Fruit fly (Drosophila melanogaster) whole organism, embryonic: ENCODE measurements around the gene Cenp-C.

Source experiments
- Aef1 ChIP-seq: fragments of 200-800 bp; sonication (Bioruptor generic); IDR thresholded peaks from 3 replicates; pipeline ENCODE4 v1.3.6; 2022; ENCODE audit warnings: missing biosample characterization, missing genetic modification characterization
- Atf6 ChIP-seq: fragments of 200-800 bp; sonication (Bioruptor generic); IDR thresholded peaks from 2 replicates; pipeline ENCODE4 v1.3.6; 2022; ENCODE audit warnings: missing biosample characterization, missing genetic modification characterization
- CG10267 ChIP-seq: fragments of 200-800 bp; sonication (Bioruptor generic); optimal IDR thresholded peaks from 2 replicates; lab custom pipeline; 2018; ENCODE audit warnings: missing biosample characterization, mild to moderate bottlenecking, missing genetic modification characterization, moderate library complexity
- CG11456 ChIP-seq: fragments of 200-800 bp; sonication (Bioruptor generic); IDR thresholded peaks from 3 replicates; pipeline ENCODE4 v1.3.6; 2022; ENCODE audit warnings: missing biosample characterization, missing genetic modification characterization
- CG11504 ChIP-seq: fragments of 200-800 bp; sonication (Bioruptor generic); optimal IDR thresholded peaks from 3 replicates; lab custom pipeline; 2019; ENCODE audit warnings: missing biosample characterization, mild to moderate bottlenecking, missing genetic modification characterization, moderate library complexity
- CG16815 ChIP-seq: fragments of 200-800 bp; sonication (Bioruptor generic); optimal IDR thresholded peaks from 3 replicates; lab custom pipeline; 2017; ENCODE audit warnings: missing biosample characterization, mild to moderate bottlenecking, missing genetic modification characterization
- CG17328 ChIP-seq: fragments of 200-800 bp; sonication (Bioruptor generic); IDR thresholded peaks from 2 replicates; pipeline ENCODE4 v1.3.6; 2022; ENCODE audit warnings: missing biosample characterization, missing genetic modification characterization
- CG18764 ChIP-seq: fragments of 200-800 bp; sonication (Bioruptor generic); optimal IDR thresholded peaks from 3 replicates; lab custom pipeline; 2016; ENCODE audit warnings: missing biosample characterization, missing genetic modification characterization
- CG2120 ChIP-seq: fragments of 200-800 bp; sonication (Bioruptor generic); optimal IDR thresholded peaks from 3 replicates; lab custom pipeline; 2016; ENCODE audit warnings: missing biosample characterization, missing genetic modification characterization
- CG34224 ChIP-seq: fragments of 200-800 bp; sonication (Bioruptor generic); IDR thresholded peaks from 3 replicates; pipeline ENCODE4 v1.3.6; 2022; ENCODE audit warnings: missing biosample characterization, missing genetic modification characterization; ENCODE audit not compliant: partially characterized antibody
- CG4730 ChIP-seq: fragments of 200-800 bp; sonication (Bioruptor generic); IDR thresholded peaks from 2 replicates; pipeline ENCODE4 v1.3.6; 2022; ENCODE audit warnings: missing biosample characterization, missing genetic modification characterization
- CG5180 ChIP-seq: fragments of 200-800 bp; sonication (Bioruptor generic); optimal IDR thresholded peaks from 3 replicates; lab custom pipeline; 2017; ENCODE audit warnings: missing biosample characterization, missing genetic modification characterization, mild to moderate bottlenecking, moderate library complexity, missing genetic modification reagents
- CG6254 ChIP-seq: fragments of 200-800 bp; sonication (Bioruptor generic); optimal IDR thresholded peaks from 3 replicates; lab custom pipeline; 2017; ENCODE audit warnings: mild to moderate bottlenecking, missing biosample characterization, missing genetic modification reagents, missing genetic modification characterization
- CG6272 ChIP-seq: fragments of 200-800 bp; sonication (Bioruptor generic); IDR thresholded peaks from 2 replicates; pipeline ENCODE4 v1.3.6; 2022; ENCODE audit warnings: missing biosample characterization, missing genetic modification characterization
- CG8388 ChIP-seq: fragments of 200-800 bp; sonication (Bioruptor generic); optimal IDR thresholded peaks from 2 replicates; lab custom pipeline; 2019; ENCODE audit warnings: missing biosample characterization, mild to moderate bottlenecking, missing genetic modification characterization, moderate library complexity
- CG8944 ChIP-seq: fragments of 200-800 bp; sonication (Bioruptor generic); optimal IDR thresholded peaks from 3 replicates; lab custom pipeline; 2016; ENCODE audit warnings: missing biosample characterization, missing genetic modification characterization
- CG9797 ChIP-seq: fragments of 200-800 bp; sonication (Bioruptor generic); optimal IDR thresholded peaks from 3 replicates; lab custom pipeline; 2018; ENCODE audit warnings: missing biosample characterization, mild to moderate bottlenecking, missing genetic modification characterization
- CG9817 ChIP-seq: fragments of 200-800 bp; sonication (Bioruptor generic); optimal IDR thresholded peaks from 2 replicates; lab custom pipeline; 2018; ENCODE audit warnings: missing biosample characterization, mild to moderate bottlenecking, missing genetic modification characterization, moderate library complexity
- Deaf1 ChIP-seq: fragments of 200-800 bp; optimal IDR thresholded peaks from 3 replicates; lab custom pipeline; 2019; ENCODE audit warnings: missing biosample characterization, mild to moderate bottlenecking, missing genetic modification characterization, moderate library complexity
- Ets65A ChIP-seq: fragments of 200-800 bp; sonication (Bioruptor generic); peaks from one replicate; lab custom pipeline; 2016; ENCODE audit warnings: missing biosample characterization, missing genetic modification characterization
- H2.0 ChIP-seq: fragments of 200-800 bp; sonication (Bioruptor generic); IDR thresholded peaks from 2 replicates; pipeline ENCODE4 v1.3.6; 2022; ENCODE audit warnings: missing biosample characterization, missing genetic modification characterization
- Hey ChIP-seq: fragments of 200-800 bp; sonication (Bioruptor generic); optimal IDR thresholded peaks from 3 replicates; lab custom pipeline; 2018; ENCODE audit warnings: missing biosample characterization, mild to moderate bottlenecking, missing genetic modification characterization
- Side ChIP-seq: fragments of 200-800 bp; sonication (Bioruptor generic); optimal IDR thresholded peaks from 2 replicates; lab custom pipeline; 2016; ENCODE audit warnings: missing biosample characterization, missing genetic modification characterization
- Sox102F ChIP-seq: fragments of 200-800 bp; sonication (Bioruptor generic); optimal IDR thresholded peaks from 2 replicates; lab custom pipeline; 2018; ENCODE audit warnings: missing biosample characterization, mild to moderate bottlenecking, missing genetic modification characterization, moderate library complexity
- TFAM ChIP-seq: fragments of 200-800 bp; sonication (Bioruptor generic); optimal IDR thresholded peaks from 2 replicates; lab custom pipeline; 2017; ENCODE audit warnings: missing biosample characterization, missing genetic modification characterization, inconsistent platforms
- Xrp1 ChIP-seq: fragments of 200-800 bp; sonication (Bioruptor generic); IDR thresholded peaks from 2 replicates; pipeline ENCODE4 v1.3.6; 2022; ENCODE audit warnings: missing biosample characterization, missing genetic modification characterization
- chinmo ChIP-seq: fragments of 200-800 bp; sonication (Bioruptor generic); IDR thresholded peaks from 4 replicates; pipeline ENCODE4 v1.3.6; 2022; ENCODE audit warnings: missing biosample characterization, missing genetic modification characterization; ENCODE audit not compliant: partially characterized antibody
- chm ChIP-seq: fragments of 200-800 bp; sonication (Bioruptor generic); IDR thresholded peaks from 2 replicates; pipeline ENCODE4 v1.3.6; 2022; ENCODE audit warnings: missing biosample characterization, missing genetic modification characterization
- chn ChIP-seq: fragments of 200-800 bp; sonication (Bioruptor generic); optimal IDR thresholded peaks from 2 replicates; lab custom pipeline; 2016; ENCODE audit warnings: missing biosample characterization, missing genetic modification characterization
- cwo ChIP-seq: fragments of 200-800 bp; sonication (Bioruptor generic); optimal IDR thresholded peaks from 3 replicates; lab custom pipeline; 2017; ENCODE audit warnings: missing biosample characterization, missing genetic modification characterization, mild to moderate bottlenecking, moderate library complexity, missing genetic modification reagents
- danr ChIP-seq: fragments of 200-800 bp; sonication (Bioruptor generic); IDR thresholded peaks from 2 replicates; pipeline ENCODE4 v1.3.6; 2022; ENCODE audit warnings: missing biosample characterization, missing genetic modification characterization
- dmrt99B ChIP-seq: fragments of 200-800 bp; sonication (Bioruptor generic); optimal IDR thresholded peaks from 2 replicates; lab custom pipeline; 2018; ENCODE audit warnings: missing biosample characterization, mild to moderate bottlenecking, missing genetic modification characterization, moderate library complexity
- ems ChIP-seq: fragments of 200-800 bp; sonication (Bioruptor generic); optimal IDR thresholded peaks from 3 replicates; lab custom pipeline; 2016; ENCODE audit warnings: missing biosample characterization, missing genetic modification characterization
- exex ChIP-seq: fragments of 200-800 bp; sonication (Bioruptor generic); optimal IDR thresholded peaks from 4 replicates; lab custom pipeline; 2018; ENCODE audit warnings: missing biosample characterization, mild to moderate bottlenecking, missing genetic modification characterization, moderate library complexity
- gcm ChIP-seq: fragments of 200-800 bp; sonication (Bioruptor generic); optimal IDR thresholded peaks from 2 replicates; lab custom pipeline; 2019; ENCODE audit warnings: missing biosample characterization, mild to moderate bottlenecking, missing genetic modification characterization, moderate library complexity
- ham ChIP-seq: fragments of 200-800 bp; sonication (Bioruptor generic); IDR thresholded peaks from 2 replicates; pipeline ENCODE4 v1.3.6; 2022; ENCODE audit warnings: missing biosample characterization, missing genetic modification characterization
- kay ChIP-seq: fragments of 200-800 bp; sonication (Bioruptor generic); optimal IDR thresholded peaks from 2 replicates; lab custom pipeline; 2016; ENCODE audit warnings: missing biosample characterization, missing genetic modification characterization
- lab ChIP-seq: fragments of 200-800 bp; sonication (Bioruptor generic); optimal IDR thresholded peaks from 3 replicates; lab custom pipeline; 2017; ENCODE audit warnings: missing biosample characterization, missing genetic modification characterization, mild to moderate bottlenecking, moderate library complexity, missing genetic modification reagents
- lbe ChIP-seq: fragments of 200-800 bp; sonication (Bioruptor generic); optimal IDR thresholded peaks from 2 replicates; lab custom pipeline; 2016; ENCODE audit warnings: missing biosample characterization, mild to moderate bottlenecking, missing genetic modification characterization
- lmd ChIP-seq: fragments of 200-800 bp; sonication (Bioruptor generic); IDR thresholded peaks from 2 replicates; pipeline ENCODE4 v1.3.6; 2022; ENCODE audit warnings: missing biosample characterization, missing genetic modification characterization
- lov ChIP-seq, 2 experiments: fragments of 200-800 bp in 1 of 2; fragments of >200 bp in 1 of 2; sonication (Bioruptor generic) in 1 of 2; IDR thresholded peaks in 1 of 2; optimal IDR thresholded peaks in 1 of 2; 2 replicates in 1 of 2; 3 replicates in 1 of 2; pipeline versions ENCODE4 v1.3.6 to Lab custom; 2017 to 2022; ENCODE audit warnings: missing biosample characterization in 1 of 2, missing genetic modification characterization in 1 of 2
- nau ChIP-seq: fragments of 200-800 bp; sonication (Bioruptor generic); optimal IDR thresholded peaks from 3 replicates; lab custom pipeline; 2017; ENCODE audit warnings: missing biosample characterization, mild to moderate bottlenecking, missing genetic modification characterization, missing genetic modification reagents
- org-1 ChIP-seq: fragments of 200-800 bp; sonication (Bioruptor generic); optimal IDR thresholded peaks from 2 replicates; lab custom pipeline; 2017; ENCODE audit warnings: missing biosample characterization, missing genetic modification characterization
- tna ChIP-seq: fragments of 200-800 bp; sonication (Bioruptor generic); IDR thresholded peaks from 2 replicates; pipeline ENCODE4 v1.3.6; 2022; ENCODE audit warnings: missing biosample characterization, missing genetic modification characterization; ENCODE audit not compliant: partially characterized antibody
- twi ChIP-seq: fragments of 200-800 bp; optimal IDR thresholded peaks from 2 replicates; lab custom pipeline; 2019; ENCODE audit warnings: missing biosample characterization, mild to moderate bottlenecking, missing genetic modification characterization, moderate library complexity
- z ChIP-seq: fragments of 200-800 bp; sonication (Bioruptor generic); IDR thresholded peaks from 3 replicates; pipeline ENCODE4 v1.3.6; 2022; ENCODE audit warnings: missing biosample characterization, missing genetic modification characterization
- zfh2 ChIP-seq: fragments of 200-800 bp; sonication (Bioruptor generic); optimal IDR thresholded peaks from 2 replicates; lab custom pipeline; 2016; ENCODE audit warnings: missing biosample characterization, missing genetic modification characterization

Cenp-C gene

dm6 chr3R:8524277-8524676 is 39.6 kb upstream of the Cenp-C start (continued):
- peak; percentile 65; the same call in 1 of the 2 replicates for TF ChIP-seq chm
- no peak for TF ChIP-seq CG4730 (GFP tag; lab: Robert Waterston, UW)
- no peak for TF ChIP-seq TFAM (GFP tag; lab: Kevin White, UChicago)
- no peak for TF ChIP-seq lbe (GFP tag; lab: Kevin White, UChicago)
- TF ChIP-seq lmd (GFP tag; lab: Robert Waterston, UW): peak; percentile 56; the same call in 1 of the 2 replicates
- no peak for TF ChIP-seq gcm
- TF ChIP-seq CG9797: no peak
- TF ChIP-seq chn (GFP tag; lab: Kevin White, UChicago): no peak
- TF ChIP-seq tna (GFP tag; lab: Robert Waterston, UW): no peak
- TF ChIP-seq CG16815 (GFP tag; lab: Kevin White, UChicago): no peak
- no peak for TF ChIP-seq twi (tag; lab: Kevin White, UChicago)
- peak; percentile 52; the same call in 1 of the 2 replicates for TF ChIP-seq danr
- peak; percentile 30 for TF ChIP-seq dmrt99B
- TF ChIP-seq CG17328 (GFP tag; lab: Robert Waterston, UW): no peak
- no peak for TF ChIP-seq ham (GFP tag; lab: Robert Waterston, UW)
- no peak for TF ChIP-seq nau (GFP tag; lab: Kevin White, UChicago)
- TF ChIP-seq Atf6 (GFP tag; lab: Robert Waterston, UW): peak; percentile 42; the same call in 1 of the 2 replicates
- peak; percentile 7 for TF ChIP-seq org-1 (GFP tag; lab: Kevin White, UChicago)
- TF ChIP-seq kay (GFP tag; lab: Kevin White, UChicago): no peak

DNA sequence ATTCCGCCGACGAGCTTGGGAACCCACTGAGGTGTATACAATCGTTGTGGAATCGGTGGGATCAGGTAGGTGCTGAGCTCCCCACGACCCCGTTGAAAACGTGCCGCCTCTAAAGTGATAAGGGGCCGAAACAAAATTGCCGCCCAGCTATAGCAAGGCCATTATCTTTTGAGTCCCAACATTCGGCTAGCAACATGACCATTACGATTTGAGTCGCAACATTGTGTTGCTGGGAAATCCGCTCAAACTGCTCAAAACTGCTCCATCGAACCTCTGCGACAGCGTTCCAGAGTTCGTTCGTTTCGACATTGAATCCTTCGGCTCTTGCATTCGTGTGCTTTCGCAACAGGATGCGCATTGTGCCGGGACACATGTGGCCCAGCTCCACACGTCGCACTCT is 35.0 kb upstream of the Cenp-C start, which contains the start of gene CG11741:
TSS of gene CG11741 (minus strand) at position 16 of the 400 bp plus-strand sequence.
- no peak for TF ChIP-seq Xrp1
- TF ChIP-seq exex (tag; lab: Kevin White, UChicago): no peak
- TF ChIP-seq tna (GFP tag; lab: Robert Waterston, UW): no peak
- TF ChIP-seq CG18764 (GFP tag; lab: Kevin White, UChicago): no peak
- no peak for TF ChIP-seq CG11456 (GFP tag; lab: Robert Waterston, UW)
- no peak for TF ChIP-seq lab (GFP tag; lab: Kevin White, UChicago)
- TF ChIP-seq CG6254 (GFP tag; lab: Kevin White, UChicago): no peak
- TF ChIP-seq zfh2: no peak
- peak; percentile 98 for TF ChIP-seq CG11504
- TF ChIP-seq lbe (GFP tag; lab: Kevin White, UChicago): no peak
- TF ChIP-seq CG10267: no peak
- peak; percentile 90 for TF ChIP-seq Deaf1 (tag; lab: Kevin White, UChicago)
- TF ChIP-seq ems (GFP tag; lab: Kevin White, UChicago): no peak
- no peak for TF ChIP-seq Side (GFP tag; lab: Kevin White, UChicago)
- no peak for TF ChIP-seq H2.0 (GFP tag; lab: Robert Waterston, UW)
- no peak for TF ChIP-seq Ets65A
- 0 out of 4 replicates have a peak, but pooled peaks have one; percentile 47 for TF ChIP-seq chinmo
- TF ChIP-seq CG6272 (GFP tag; lab: Robert Waterston, UW): no peak
- peak; percentile 89 for TF ChIP-seq z
- peak; percentile 89 for TF ChIP-seq cwo (GFP tag; lab: Kevin White, UChicago)
- no peak for TF ChIP-seq Aef1
- TF ChIP-seq Sox102F: no peak
- TF ChIP-seq CG2120 (GFP tag; lab: Kevin White, UChicago): no peak
- peak; percentile 77 for TF ChIP-seq Hey
- TF ChIP-seq CG9817 (tag; lab: Kevin White, UChicago): no peak
- no peak for TF ChIP-seq CG34224
- peak; percentile 96 for TF ChIP-seq CG5180 (GFP tag; lab: Kevin White, UChicago)
- no peak for TF ChIP-seq lov (optimal IDR thresholded peaks at IDR 0.05; lab: Kevin White, UChicago)
- 0 out of 3 replicates have a peak, but pooled peaks have one; percentile 27 for TF ChIP-seq lov (GFP tag; IDR thresholded peaks at IDR 0.05; lab: Robert Waterston, UW)
- TF ChIP-seq CG8388 (GFP tag; lab: Kevin White, UChicago): no peak
- no peak for TF ChIP-seq CG8944 (GFP tag; lab: Kevin White, UChicago)
